Worm (Caenorhabditis elegans) whole organism, L4/young adult: ENCODE measurements around the gene spe-49.

Experiments
- W03F9.2 ChIP-seq: fragments of 150-350 bp; optimal IDR thresholded peaks from 2 replicates; lab custom pipeline; 2014; ENCODE audit warnings: missing biosample characterization, missing genetic modification characterization
- dao-5 ChIP-seq: sonication (generic microtip); optimal IDR thresholded peaks from 2 replicates; lab custom pipeline; 2016; ENCODE audit warnings: missing genotype, missing genetic modification characterization, moderate library complexity, missing compliant biosample characterization

DNA sequence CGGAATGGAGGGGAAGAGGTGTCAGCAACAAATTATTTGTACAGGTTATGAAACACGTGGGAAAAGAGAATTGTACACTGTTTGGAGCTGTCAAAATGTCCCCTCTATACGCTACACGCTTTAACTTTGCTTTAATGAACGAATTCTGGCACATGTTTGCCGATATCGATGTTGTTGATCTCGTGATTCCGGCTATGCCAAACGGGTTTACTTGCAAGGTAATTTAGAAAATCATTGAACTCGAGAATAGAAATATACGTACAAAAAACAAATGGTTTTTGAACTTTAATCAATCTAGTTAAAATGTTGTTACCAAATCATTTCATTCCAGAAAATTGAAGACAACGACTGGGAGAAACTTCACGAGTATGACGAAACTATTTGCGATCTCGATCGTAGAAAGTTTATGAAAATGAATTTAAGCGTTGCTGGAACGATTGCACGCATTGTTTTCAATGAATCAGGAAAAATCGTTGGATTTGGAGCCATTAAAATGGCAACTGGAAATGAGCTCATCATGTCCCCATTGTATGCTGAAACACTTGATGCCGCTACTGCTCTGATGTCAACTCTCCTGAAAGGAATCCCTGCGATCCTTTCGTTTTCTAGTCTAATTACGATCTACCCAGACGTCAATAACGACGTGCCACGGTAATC lies 3.9 kb upstream of the spe-49 start:
- TF ChIP-seq W03F9.2 (no peak), dao-5 (no peak)
